Fruit fly (Drosophila melanogaster) whole organism, embryonic: Measurements from ENCODE around the gene Pex2.

ENCODE experiments used
- Blimp-1 ChIP-seq: fragments of 200-800 bp; sonication (Bioruptor generic); optimal IDR thresholded peaks from 3 replicates; lab custom pipeline; 2018; ENCODE audit warnings: missing biosample characterization, missing genetic modification characterization, mild to moderate bottlenecking, moderate library complexity, missing genetic modification reagents
- CG1024 ChIP-seq: fragments of 200-800 bp; sonication (Bioruptor generic); IDR thresholded peaks from 2 replicates; pipeline ENCODE4 v1.3.6; 2022; ENCODE audit warnings: missing biosample characterization, missing genetic modification characterization
- CG10267 ChIP-seq: fragments of 200-800 bp; sonication (Bioruptor generic); optimal IDR thresholded peaks from 2 replicates; lab custom pipeline; 2018; ENCODE audit warnings: missing biosample characterization, mild to moderate bottlenecking, missing genetic modification characterization, moderate library complexity
- CG10565 ChIP-seq: fragments of 200-800 bp; sonication (Bioruptor generic); optimal IDR thresholded peaks from 3 replicates; lab custom pipeline; 2016; ENCODE audit warnings: missing biosample characterization, mild to moderate bottlenecking, missing genetic modification characterization
- CG15479 ChIP-seq: fragments of 200-800 bp; sonication (Bioruptor generic); optimal IDR thresholded peaks from 3 replicates; lab custom pipeline; 2019; ENCODE audit warnings: missing biosample characterization, mild to moderate bottlenecking, missing genetic modification characterization, moderate library complexity
- CG2199 ChIP-seq: fragments of 200-800 bp; sonication (Bioruptor generic); IDR thresholded peaks from 3 replicates; pipeline ENCODE4 v1.3.6; 2022; ENCODE audit warnings: missing biosample characterization, missing genetic modification characterization
- CG2875 ChIP-seq: fragments of 200-800 bp; sonication (Bioruptor generic); optimal IDR thresholded peaks from 2 replicates; lab custom pipeline; 2017; ENCODE audit warnings: missing biosample characterization, mild to moderate bottlenecking, missing genetic modification characterization, missing genetic modification reagents
- CG34376 ChIP-seq: fragments of 200-800 bp; sonication (Bioruptor generic); optimal IDR thresholded peaks from 2 replicates; lab custom pipeline; 2018; ENCODE audit warnings: missing biosample characterization, mild to moderate bottlenecking, missing genetic modification characterization
- CG34422 ChIP-seq: fragments of 200-800 bp; sonication (Bioruptor generic); IDR thresholded peaks from 3 replicates; pipeline ENCODE4 v1.3.6; 2022; ENCODE audit warnings: missing biosample characterization, missing genetic modification characterization
- CG3847 ChIP-seq: fragments of 200-800 bp; sonication (Bioruptor generic); IDR thresholded peaks from 2 replicates; pipeline ENCODE4 v1.3.6; 2022; ENCODE audit warnings: missing biosample characterization, missing genetic modification characterization
- CG4707 ChIP-seq: fragments of 200-800 bp; sonication (Bioruptor generic); optimal IDR thresholded peaks from 2 replicates; lab custom pipeline; 2018; ENCODE audit warnings: missing biosample characterization, mild to moderate bottlenecking, missing genetic modification characterization, moderate library complexity
- CG6272 ChIP-seq: fragments of 200-800 bp; sonication (Bioruptor generic); IDR thresholded peaks from 2 replicates; pipeline ENCODE4 v1.3.6; 2022; ENCODE audit warnings: missing biosample characterization, missing genetic modification characterization
- E2f1 ChIP-seq: fragments of 200-800 bp; sonication (Bioruptor generic); IDR thresholded peaks from 2 replicates; pipeline ENCODE4 v1.3.6; 2022; ENCODE audit warnings: missing biosample characterization, missing genetic modification characterization
- HmgD ChIP-seq: fragments of 200-800 bp; sonication (Bioruptor generic); optimal IDR thresholded peaks from 3 replicates; lab custom pipeline; 2016; ENCODE audit warnings: missing biosample characterization, missing genetic modification characterization
- Kr ChIP-seq: fragments of 200-800 bp; sonication (Bioruptor generic); optimal IDR thresholded peaks from 2 replicates; lab custom pipeline; 2017; ENCODE audit warnings: missing biosample characterization, mild to moderate bottlenecking, missing genetic modification characterization
- Max ChIP-seq: fragments of 200-800 bp; sonication (Bioruptor generic); optimal IDR thresholded peaks from 2 replicates; lab custom pipeline; 2016; ENCODE audit warnings: missing biosample characterization, mild to moderate bottlenecking, missing genetic modification characterization
- Med ChIP-seq: fragments of 200-800 bp; sonication (Bioruptor generic); peaks from one replicate; lab custom pipeline; 2016; ENCODE audit warnings: missing biosample characterization, missing genetic modification characterization, mild to moderate bottlenecking, inconsistent platforms, moderate library complexity
- Nf-YC ChIP-seq: fragments of 200-800 bp; optimal IDR thresholded peaks from 3 replicates; lab custom pipeline; 2019; ENCODE audit warnings: missing biosample characterization, mild to moderate bottlenecking, missing genetic modification characterization, moderate library complexity
- PHDP ChIP-seq: fragments of 200-800 bp; sonication (Bioruptor generic); optimal IDR thresholded peaks from 3 replicates; lab custom pipeline; 2018; ENCODE audit warnings: missing biosample characterization, mild to moderate bottlenecking, missing genetic modification characterization, moderate library complexity
- Pdp1 ChIP-seq, 2 experiments: fragments of 200-800 bp; sonication (Bioruptor generic); optimal IDR thresholded peaks; 3 replicates each; lab custom pipeline; 2016; ENCODE audit warnings: missing biosample characterization in 2 of 2, missing genetic modification characterization in 2 of 2, mild to moderate bottlenecking in 1 of 2, moderate library complexity in 1 of 2
- Trl ChIP-seq, 3 experiments: fragments of >200 bp in 2 of 3; fragments of 200-800 bp in 1 of 3; sonication (Bioruptor generic) in 1 of 3; optimal IDR thresholded peaks; 2 replicates in 1 of 3; 3 replicates in 2 of 3; lab custom pipeline; 2016 to 2017; ENCODE audit warnings: missing biosample characterization in 1 of 3, missing genetic modification characterization in 1 of 3
- Xbp1 ChIP-seq: fragments of 200-800 bp; sonication (Bioruptor generic); optimal IDR thresholded peaks from 3 replicates; lab custom pipeline; 2016; ENCODE audit warnings: missing biosample characterization, mild to moderate bottlenecking, missing genetic modification characterization
- bbx ChIP-seq: fragments of 200-800 bp; sonication (Bioruptor generic); IDR thresholded peaks from 2 replicates; pipeline ENCODE4 v1.3.6; 2022; ENCODE audit warnings: missing biosample characterization, missing genetic modification characterization; ENCODE audit not compliant: partially characterized antibody
- bigmax ChIP-seq: fragments of 200-800 bp; sonication (Bioruptor generic); optimal IDR thresholded peaks from 2 replicates; lab custom pipeline; 2018; ENCODE audit warnings: missing biosample characterization, mild to moderate bottlenecking, missing genetic modification characterization
- dan ChIP-seq: fragments of 200-800 bp; sonication (Bioruptor generic); IDR thresholded peaks from 2 replicates; pipeline ENCODE4 v1.3.6; 2022; ENCODE audit warnings: missing biosample characterization, missing genetic modification characterization
- danr ChIP-seq: fragments of 200-800 bp; sonication (Bioruptor generic); IDR thresholded peaks from 2 replicates; pipeline ENCODE4 v1.3.6; 2022; ENCODE audit warnings: missing biosample characterization, missing genetic modification characterization
- ems ChIP-seq: fragments of 200-800 bp; sonication (Bioruptor generic); optimal IDR thresholded peaks from 3 replicates; lab custom pipeline; 2016; ENCODE audit warnings: missing biosample characterization, missing genetic modification characterization
- en ChIP-seq: fragments of 200-800 bp; sonication (Bioruptor generic); optimal IDR thresholded peaks from 2 replicates; lab custom pipeline; 2016; ENCODE audit warnings: missing biosample characterization, missing genetic modification characterization
- eve ChIP-seq, 2 experiments: fragments of >200 bp; optimal IDR thresholded peaks; 2 replicates each; lab custom pipeline; 2017; ENCODE audit warnings: missing biosample characterization in 2 of 2, missing genetic modification characterization in 2 of 2
- exex ChIP-seq: fragments of 200-800 bp; sonication (Bioruptor generic); optimal IDR thresholded peaks from 4 replicates; lab custom pipeline; 2018; ENCODE audit warnings: missing biosample characterization, mild to moderate bottlenecking, missing genetic modification characterization, moderate library complexity
- fd3F ChIP-seq: fragments of 200-800 bp; sonication (Bioruptor generic); optimal IDR thresholded peaks from 2 replicates; lab custom pipeline; 2018; ENCODE audit warnings: missing biosample characterization, mild to moderate bottlenecking, missing genetic modification characterization, moderate library complexity
- ftz-f1 ChIP-seq: fragments of 200-800 bp; sonication (Bioruptor generic); optimal IDR thresholded peaks from 2 replicates; lab custom pipeline; 2016; ENCODE audit warnings: missing biosample characterization, missing genetic modification characterization
- grn ChIP-seq: fragments of 200-800 bp; sonication (Bioruptor generic); optimal IDR thresholded peaks from 3 replicates; lab custom pipeline; 2017; ENCODE audit warnings: missing biosample characterization, missing genetic modification characterization
- ind ChIP-seq: fragments of 200-800 bp; sonication (Bioruptor generic); optimal IDR thresholded peaks from 3 replicates; lab custom pipeline; 2016; ENCODE audit warnings: missing biosample characterization, missing genetic modification characterization
- lab ChIP-seq: fragments of 200-800 bp; sonication (Bioruptor generic); optimal IDR thresholded peaks from 3 replicates; lab custom pipeline; 2017; ENCODE audit warnings: missing biosample characterization, missing genetic modification characterization, mild to moderate bottlenecking, moderate library complexity, missing genetic modification reagents
- sqz ChIP-seq: fragments of 200-800 bp; sonication (Bioruptor generic); optimal IDR thresholded peaks from 3 replicates; lab custom pipeline; 2018; ENCODE audit warnings: missing biosample characterization, mild to moderate bottlenecking, missing genetic modification characterization
- sug ChIP-seq: fragments of 200-800 bp; optimal IDR thresholded peaks from 2 replicates; lab custom pipeline; 2019; ENCODE audit warnings: missing biosample characterization, mild to moderate bottlenecking, missing genetic modification characterization, moderate library complexity
- tgo ChIP-seq: fragments of 200-800 bp; sonication (Bioruptor generic); IDR thresholded peaks from 3 replicates; pipeline ENCODE4 v1.3.6; 2022; ENCODE audit warnings: missing biosample characterization, missing genetic modification characterization

The Pex2 gene

dm6 chr3L:8296941-8297340 is 41.9 kb upstream of the Pex2 start, which contains the start of gene Rab19 (continued):
- peak; percentile 85 for TF ChIP-seq Blimp-1 (GFP tag; lab: Kevin White, UChicago)
- no peak for TF ChIP-seq fd3F (GFP tag; lab: Kevin White, UChicago)
- TF ChIP-seq ems, result no peak
- TF ChIP-seq CG4707 (GFP tag; lab: Kevin White, UChicago), result no peak
- TF ChIP-seq Kr, result no peak
- peak; percentile 87 for TF ChIP-seq bbx (GFP tag; lab: Robert Waterston, UW)
- TF ChIP-seq CG6272 (GFP tag; lab: Robert Waterston, UW), result no peak
- no peak for TF ChIP-seq Trl (optimal IDR thresholded peaks at IDR 0.05; lab: Kevin White, UChicago)
- TF ChIP-seq Trl (GFP tag; optimal IDR thresholded peaks at IDR 0.05; lab: Kevin White, UChicago), result no peak
- TF ChIP-seq CG3847, result no peak
- TF ChIP-seq Xbp1 (GFP tag; lab: Kevin White, UChicago), result no peak
- TF ChIP-seq Nf-YC, result no peak
- no peak for TF ChIP-seq eve (GFP tag; optimal IDR thresholded peaks at IDR 0.05; lab: Kevin White, UChicago)
- TF ChIP-seq danr, result no peak
- no peak for TF ChIP-seq dan (GFP tag; lab: Robert Waterston, UW)

- no peak for TF ChIP-seq Max
- no peak for TF ChIP-seq ftz-f1 (GFP tag; lab: Kevin White, UChicago)
- peak; percentile 5 for TF ChIP-seq CG34376 (GFP tag; lab: Kevin White, UChicago)
- peak; percentile 39 for TF ChIP-seq lab (GFP tag; lab: Kevin White, UChicago)
- TF ChIP-seq bigmax, result no peak
- no peak for TF ChIP-seq ind (GFP tag; lab: Kevin White, UChicago)
- TF ChIP-seq E2f1 (GFP tag; lab: Robert Waterston, UW), result no peak
- TF ChIP-seq PHDP (tag; lab: Kevin White, UChicago), result no peak
- TF ChIP-seq CG2875 (GFP tag; lab: Kevin White, UChicago), result no peak
- TF ChIP-seq CG10565 (GFP tag; lab: Kevin White, UChicago), result no peak
- TF ChIP-seq en (GFP tag; lab: Kevin White, UChicago), result no peak
- no peak for TF ChIP-seq Xbp1 (GFP tag; lab: Kevin White, UChicago)
- TF ChIP-seq Med (GFP tag; lab: Kevin White, UChicago), result peak; percentile 56
- TF ChIP-seq grn, result peak; percentile 7
- TF ChIP-seq CG1024 (GFP tag; lab: Robert Waterston, UW), result no peak
- no peak for TF ChIP-seq CG2199 (GFP tag; lab: Robert Waterston, UW)
- peak in 1 of 2 experiments; percentile 1 for TF ChIP-seq Pdp1 (GFP tag; optimal IDR thresholded peaks at IDR 0.05; lab: Kevin White, UChicago)
- TF ChIP-seq CG10267 (tag; lab: Kevin White, UChicago), result no peak
- TF ChIP-seq HmgD, result no peak
- TF ChIP-seq sqz (GFP tag; lab: Kevin White, UChicago), result no peak
- TF ChIP-seq tgo (GFP tag; lab: Robert Waterston, UW), result no peak
- peak; percentile 52 for TF ChIP-seq sug
- TF ChIP-seq CG34422, result no peak
- peak; percentile 65 for TF ChIP-seq exex (tag; lab: Kevin White, UChicago)
- peak; percentile 63 for TF ChIP-seq CG15479
These were observed 41.4 kb upstream of the Pex2 start for dm6 chr3L:8297488-8297887.
